Worm (Caenorhabditis elegans) whole organism, young adult: ENCODE measurements around the gene zfp-3.

Experiments used
- B0019.2 ChIP-seq: fragments of 200-800 bp; sonication (Bioruptor generic); conservative IDR thresholded peaks from 2 replicates; pipeline ENCODE4 v1.3.6; 2022; ENCODE audit warnings: missing genetic modification reagents, missing genetic modification characterization, missing compliant biosample characterization
- B0336.3 ChIP-seq: fragments of 200-800 bp; sonication (Bioruptor generic); IDR thresholded peaks from 2 replicates; pipeline ENCODE4 v1.3.6; 2022; ENCODE audit warnings: missing genetic modification characterization, missing compliant biosample characterization
- C17E4.6 ChIP-seq: fragments of 200-800 bp; sonication (Bioruptor generic); IDR thresholded peaks from 2 replicates; pipeline ENCODE4 v1.3.6; 2022; ENCODE audit warnings: missing genetic modification reagents, missing genetic modification characterization, missing compliant biosample characterization
- F23B12.7 ChIP-seq: sonication (generic microtip); optimal IDR thresholded peaks from 2 replicates; lab custom pipeline; 2017; ENCODE audit warnings: missing genetic modification characterization, mild to moderate bottlenecking, missing compliant biosample characterization, antibody characterized with exemption, moderate library complexity; ENCODE audit not compliant: insufficient read depth
- F49E8.2 ChIP-seq: sonication (generic microtip); optimal IDR thresholded peaks from 3 replicates; lab custom pipeline; 2017; ENCODE audit warnings: missing genetic modification characterization, mild to moderate bottlenecking, missing compliant biosample characterization, antibody characterized with exemption, moderate library complexity; ENCODE audit not compliant: insufficient read depth
- F55B11.4 ChIP-seq: sonication (generic microtip); optimal IDR thresholded peaks from 2 replicates; lab custom pipeline; 2016; ENCODE audit warnings: missing compliant biosample characterization, missing genetic modification characterization, borderline replicate concordance; ENCODE audit not compliant: insufficient read depth
- T26A5.8 ChIP-seq: sonication (generic microtip); optimal IDR thresholded peaks from 2 replicates; lab custom pipeline; 2016; ENCODE audit warnings: missing genetic modification characterization, missing compliant biosample characterization
- Y53G8AR.9 ChIP-seq: fragments of 200-800 bp; sonication (Bioruptor generic); conservative IDR thresholded peaks from 2 replicates; pipeline ENCODE4 v1.3.6; 2022; ENCODE audit warnings: missing genetic modification reagents, missing genetic modification characterization, missing compliant biosample characterization
- Y67H2A.10 ChIP-seq: fragments of 200-800 bp; sonication (Bioruptor generic); conservative IDR thresholded peaks from 2 replicates; pipeline ENCODE4 v1.3.6; 2022; ENCODE audit warnings: missing genetic modification reagents, missing genetic modification characterization, missing compliant biosample characterization
- Y79H2A.3 ChIP-seq: fragments of 200-800 bp; sonication (Bioruptor generic); conservative IDR thresholded peaks from 2 replicates; pipeline ENCODE4 v1.3.6; 2022; ENCODE audit warnings: missing genetic modification reagents, missing genetic modification characterization, missing compliant biosample characterization
- Y95B8A.8 ChIP-seq: fragments of 200-800 bp; sonication (Bioruptor generic); IDR thresholded peaks from 2 replicates; pipeline ENCODE4 v1.3.6; 2022; ENCODE audit warnings: missing genetic modification reagents, missing genetic modification characterization, missing compliant biosample characterization
- akir-1 ChIP-seq: fragments of 200-800 bp; sonication (Bioruptor generic); optimal IDR thresholded peaks from 2 replicates; lab custom pipeline; 2018; ENCODE audit warnings: mild to moderate bottlenecking, missing genetic modification characterization, moderate library complexity, missing compliant biosample characterization
- aptf-3 ChIP-seq: fragments of 200-800 bp; sonication (Bioruptor generic); IDR thresholded peaks from 2 replicates; pipeline ENCODE4 v1.3.6; 2022; ENCODE audit warnings: missing genetic modification characterization, missing compliant biosample characterization
- attf-3 ChIP-seq: fragments of 200-800 bp; sonication (Bioruptor generic); conservative IDR thresholded peaks from 2 replicates; pipeline ENCODE4 v1.3.6; 2022; ENCODE audit warnings: missing genetic modification reagents, missing genetic modification characterization, missing compliant biosample characterization
- cebp-2 ChIP-seq: fragments of 200-800 bp; sonication (Bioruptor generic); IDR thresholded peaks from 2 replicates; pipeline ENCODE4 v1.3.6; 2022; ENCODE audit warnings: missing genetic modification characterization, missing compliant biosample characterization
- ceh-27 ChIP-seq: fragments of 200-800 bp; sonication (Bioruptor generic); optimal IDR thresholded peaks from 2 replicates; lab custom pipeline; 2018; ENCODE audit warnings: mild to moderate bottlenecking, missing genetic modification characterization, moderate library complexity, missing compliant biosample characterization
- ceh-40 ChIP-seq: fragments of 200-800 bp; sonication (Bioruptor generic); IDR thresholded peaks from 2 replicates; pipeline ENCODE4 v1.3.6; 2022; ENCODE audit warnings: missing genetic modification characterization, missing compliant biosample characterization
- ceh-79 ChIP-seq: sonication (generic microtip); optimal IDR thresholded peaks from 2 replicates; lab custom pipeline; 2017; ENCODE audit warnings: mild to moderate bottlenecking, missing genetic modification characterization, missing compliant biosample characterization
- chd-7 ChIP-seq: sonication (generic microtip); optimal IDR thresholded peaks from 2 replicates; lab custom pipeline; 2016; ENCODE audit warnings: mild to moderate bottlenecking, missing genetic modification characterization, moderate library complexity, missing compliant biosample characterization
- dox-1 ChIP-seq: fragments of 200-800 bp; sonication (Bioruptor generic); IDR thresholded peaks from 2 replicates; pipeline ENCODE4 v1.3.6; 2022; ENCODE audit warnings: missing genetic modification reagents, missing genetic modification characterization, missing compliant biosample characterization
- dpl-1 ChIP-seq: fragments of 150-350 bp; optimal IDR thresholded peaks from 2 replicates; lab custom pipeline; 2014; ENCODE audit warnings: missing biosample characterization, missing genetic modification reagents, missing genetic modification characterization
- egl-44 ChIP-seq: fragments of 200-800 bp; sonication (Bioruptor generic); IDR thresholded peaks from 2 replicates; pipeline ENCODE4 v1.3.6; 2022; ENCODE audit warnings: missing genetic modification reagents, missing genetic modification characterization, missing compliant biosample characterization
- ekl-4 ChIP-seq: fragments of 200-800 bp; sonication (Bioruptor generic); IDR thresholded peaks from 2 replicates; pipeline ENCODE4 v1.3.6; 2022; ENCODE audit warnings: missing genetic modification reagents, missing genetic modification characterization, missing compliant biosample characterization
- ets-4 ChIP-seq: fragments of 200-800 bp; sonication (Bioruptor generic); optimal IDR thresholded peaks from 2 replicates; lab custom pipeline; 2018; ENCODE audit warnings: mild to moderate bottlenecking, missing genetic modification characterization, missing compliant biosample characterization
- fkh-3 ChIP-seq: sonication (generic microtip); optimal IDR thresholded peaks from 2 replicates; lab custom pipeline; 2016; ENCODE audit warnings: mild to moderate bottlenecking, missing genetic modification characterization, missing compliant biosample characterization
- gei-17 ChIP-seq: fragments of 200-800 bp; sonication (Bioruptor generic); optimal IDR thresholded peaks from 2 replicates; lab custom pipeline; 2018; ENCODE audit warnings: mild to moderate bottlenecking, missing genetic modification characterization, missing compliant biosample characterization
- hlh-26 ChIP-seq: fragments of 200-800 bp; sonication (Bioruptor generic); conservative IDR thresholded peaks from 2 replicates; pipeline ENCODE4 v1.3.6; 2022; ENCODE audit warnings: missing genetic modification reagents, missing genetic modification characterization, missing compliant biosample characterization
- let-607 ChIP-seq, 2 experiments: fragments of 200-800 bp in 1 of 2; sonication (Bioruptor generic) in 1 of 2; sonication (generic microtip) in 1 of 2; optimal IDR thresholded peaks; 2 replicates each; lab custom pipeline; 2016 to 2018; ENCODE audit warnings: mild to moderate bottlenecking in 2 of 2, missing compliant biosample characterization in 2 of 2, missing genetic modification characterization in 2 of 2, moderate library complexity in 2 of 2, missing genotype in 1 of 2
- lin-40 ChIP-seq: sonication (generic microtip); optimal IDR thresholded peaks from 2 replicates; lab custom pipeline; 2016; ENCODE audit warnings: missing genetic modification characterization, mild to moderate bottlenecking, missing compliant biosample characterization, missing genotype, missing genetic modification reagents
- lir-1 ChIP-seq: fragments of 200-800 bp; sonication (Bioruptor generic); conservative IDR thresholded peaks from 2 replicates; pipeline ENCODE4 v1.3.6; 2022; ENCODE audit warnings: missing genetic modification reagents, missing genetic modification characterization, missing compliant biosample characterization
- madf-10 ChIP-seq: sonication (generic microtip); optimal IDR thresholded peaks from 2 replicates; lab custom pipeline; 2016; ENCODE audit warnings: mild to moderate bottlenecking, missing genetic modification characterization, missing compliant biosample characterization
- madf-6 ChIP-seq: fragments of 200-800 bp; sonication (Bioruptor generic); IDR thresholded peaks from 2 replicates; pipeline ENCODE4 v1.3.6; 2022; ENCODE audit warnings: missing genetic modification reagents, missing genetic modification characterization, missing compliant biosample characterization
- mcd-1 ChIP-seq: fragments of 200-800 bp; sonication (Bioruptor generic); IDR thresholded peaks from 2 replicates; pipeline ENCODE4 v1.3.6; 2022; ENCODE audit warnings: missing genetic modification reagents, missing genetic modification characterization, missing compliant biosample characterization
- mel-28 ChIP-seq: sonication (generic microtip); optimal IDR thresholded peaks from 2 replicates; lab custom pipeline; 2016; ENCODE audit warnings: borderline replicate concordance, mild to moderate bottlenecking, missing genetic modification characterization, missing compliant biosample characterization
- mes-4 ChIP-seq: sonication (generic microtip); optimal IDR thresholded peaks from 2 replicates; lab custom pipeline; 2016; ENCODE audit warnings: missing genotype, missing genetic modification characterization, missing compliant biosample characterization
- nfya-1 ChIP-seq: sonication (generic microtip); optimal IDR thresholded peaks from 2 replicates; lab custom pipeline; 2017; ENCODE audit warnings: antibody characterized with exemption, missing compliant biosample characterization, missing genetic modification characterization, borderline replicate concordance; ENCODE audit not compliant: insufficient read depth
- nfyb-1 ChIP-seq: fragments of 200-800 bp; sonication (Bioruptor generic); IDR thresholded peaks from 2 replicates; pipeline ENCODE4 v1.3.6; 2022; ENCODE audit warnings: missing genetic modification reagents, missing genetic modification characterization, missing compliant biosample characterization
- snpc-4 ChIP-seq, 5 experiments: fragments of 150-350 bp in 1 of 5; sonication (generic microtip) in 4 of 5; optimal IDR thresholded peaks; 2 replicates each; lab custom pipeline; 2014 to 2018; ENCODE audit warnings: missing genetic modification characterization in 5 of 5, missing biosample characterization in 3 of 5, antibody characterized with exemption in 2 of 5, mild to moderate bottlenecking in 2 of 5, missing compliant biosample characterization in 2 of 5, missing genotype in 2 of 5, moderate library complexity in 2 of 5, missing genetic modification reagents in 1 of 5
- somi-1 ChIP-seq: fragments of 200-800 bp; sonication (Bioruptor generic); optimal IDR thresholded peaks from 2 replicates; lab custom pipeline; 2018; ENCODE audit warnings: mild to moderate bottlenecking, missing genetic modification characterization, missing compliant biosample characterization
- sptf-2 ChIP-seq: fragments of 200-800 bp; sonication (Bioruptor generic); optimal IDR thresholded peaks from 2 replicates; lab custom pipeline; 2018; ENCODE audit warnings: mild to moderate bottlenecking, missing genetic modification characterization, missing compliant biosample characterization
- tbx-9 ChIP-seq: sonication (generic microtip); optimal IDR thresholded peaks from 2 replicates; lab custom pipeline; 2016; ENCODE audit warnings: borderline replicate concordance, missing genetic modification characterization, inconsistent platforms, missing compliant biosample characterization
- tlf-1 ChIP-seq: fragments of 200-800 bp; sonication (Bioruptor generic); optimal IDR thresholded peaks from 2 replicates; lab custom pipeline; 2018; ENCODE audit warnings: mild to moderate bottlenecking, missing genetic modification characterization, missing compliant biosample characterization
- unc-62 ChIP-seq: fragments of 150-350 bp; optimal IDR thresholded peaks from 2 replicates; lab custom pipeline; 2014; ENCODE audit warnings: missing biosample characterization, missing genetic modification reagents, missing genetic modification characterization
- ztf-18 ChIP-seq: sonication (generic microtip); optimal IDR thresholded peaks from 2 replicates; lab custom pipeline; 2016; ENCODE audit warnings: missing genotype, mild to moderate bottlenecking, missing genetic modification characterization, missing compliant biosample characterization
- ztf-26 ChIP-seq: sonication (generic microtip); optimal IDR thresholded peaks from 2 replicates; lab custom pipeline; 2017; ENCODE audit warnings: missing genetic modification characterization, missing compliant biosample characterization
- ztf-3 ChIP-seq: fragments of 200-800 bp; sonication (Bioruptor generic); optimal IDR thresholded peaks from 2 replicates; lab custom pipeline; 2018; ENCODE audit warnings: mild to moderate bottlenecking, missing genetic modification characterization, missing compliant biosample characterization
- ztf-6 ChIP-seq: fragments of 200-800 bp; sonication (Bioruptor generic); IDR thresholded peaks from 2 replicates; pipeline ENCODE4 v1.3.6; 2022; ENCODE audit warnings: missing genetic modification reagents, missing genetic modification characterization, missing compliant biosample characterization

Gene zfp-3

DNA sequence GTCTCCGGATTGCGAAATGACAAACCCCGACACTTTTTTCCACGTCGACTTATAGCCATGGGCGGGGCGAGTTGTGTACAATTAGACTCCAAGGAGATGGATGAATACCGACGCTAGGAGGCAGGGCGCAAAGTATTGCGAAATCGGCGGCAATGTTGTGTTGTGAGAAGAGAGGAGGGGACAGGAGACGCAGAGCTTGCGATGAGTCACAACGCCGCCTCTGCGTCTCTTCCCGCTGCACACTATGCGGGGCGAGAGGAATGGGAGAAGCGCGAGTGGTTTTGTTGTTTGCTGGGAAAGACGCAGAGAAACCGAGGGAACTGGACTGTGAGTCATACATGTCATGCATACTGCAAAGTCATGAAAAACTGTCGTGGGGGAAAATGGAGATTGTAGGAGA, 7.9 kb upstream of the zfp-3 start:
- TF ChIP-seq ets-4 (peak; percentile 91), dox-1 (GFP tag; lab: Robert Waterston, UW) (peak; percentile 93), Y67H2A.10 (GFP tag; lab: Robert Waterston, UW) (no peak), ztf-3 (GFP tag; lab: Kevin White, UChicago) (no peak), let-607 (tag; optimal IDR thresholded peaks at IDR 0.05; lab: Kevin White, UChicago) (peak; percentile 62 to 80), akir-1 (GFP tag; lab: Kevin White, UChicago) (no peak), sptf-2 (GFP tag; lab: Kevin White, UChicago) (no peak), lir-1 (GFP tag; lab: Robert Waterston, UW) (peak; percentile 50), madf-6 (GFP tag; lab: Robert Waterston, UW) (0 out of 2 replicates have a peak, but pooled peaks have one; percentile 28), aptf-3 (no peak), Y79H2A.3 (no peak), Y95B8A.8 (GFP tag; lab: Robert Waterston, UW) (peak; percentile 81; the same call in 1 of the 2 replicates), F55B11.4 (no peak), snpc-4 (GFP tag; optimal IDR thresholded peaks at IDR 0.05; lab: Kevin White, UChicago) (no peak), snpc-4 (tag; optimal IDR thresholded peaks at IDR 0.05; lab: Kevin White, UChicago) (peak in 2 of 4 experiments; percentile 52), T26A5.8 (no peak), unc-62 (GFP tag; lab: Kevin White, UChicago) (peak; percentile 78), ceh-27 (GFP tag; lab: Kevin White, UChicago) (peak; percentile 87), mel-28 (no peak), cebp-2 (GFP tag; lab: Robert Waterston, UW) (0 out of 2 replicates have a peak, but pooled peaks have one; percentile 47), mcd-1 (peak; percentile 77), nfya-1 (tag; lab: Kevin White, UChicago) (no peak), B0019.2 (no peak), nfyb-1 (GFP tag; lab: Robert Waterston, UW) (peak; percentile 91), ceh-40 (GFP tag; lab: Robert Waterston, UW) (no peak), tlf-1 (GFP tag; lab: Kevin White, UChicago) (peak; percentile 57), lin-40 (peak; percentile 89), madf-10 (tag; lab: Kevin White, UChicago) (peak; percentile 86), F23B12.7 (tag; lab: Kevin White, UChicago) (peak; percentile 33), C17E4.6 (GFP tag; lab: Robert Waterston, UW) (no peak), dpl-1 (no peak), somi-1 (GFP tag; lab: Kevin White, UChicago) (peak; percentile 83), egl-44 (peak; percentile 86), ceh-79 (tag; lab: Kevin White, UChicago) (no peak), hlh-26 (GFP tag; lab: Robert Waterston, UW) (no peak), fkh-3 (tag; lab: Kevin White, UChicago) (no peak), mes-4 (no peak), B0336.3 (peak; percentile 94), Y53G8AR.9 (GFP tag; lab: Robert Waterston, UW) (peak; percentile 81), gei-17 (GFP tag; lab: Kevin White, UChicago) (peak; percentile 84), ztf-6 (no peak), chd-7 (tag; lab: Kevin White, UChicago) (peak; percentile 86), attf-3 (peak; percentile 50; the same call in 1 of the 2 replicates), ztf-26 (tag; lab: Kevin White, UChicago) (peak; percentile 92), ekl-4 (GFP tag; lab: Robert Waterston, UW) (peak; percentile 72; the same call in 1 of the 2 replicates), tbx-9 (tag; lab: Kevin White, UChicago) (no peak), ztf-18 (tag; lab: Kevin White, UChicago) (peak; percentile 42), F49E8.2 (no peak)
